Worm (Caenorhabditis elegans) whole organism, late embryonic: Measurements from ENCODE around the gene Y54G2A.12.

ENCODE experiments used
- C08G9.2 ChIP-seq: sonication (generic microtip); optimal IDR thresholded peaks from 2 replicates; lab custom pipeline; 2016; ENCODE audit warnings: mild to moderate bottlenecking, missing genetic modification characterization, moderate library complexity, missing compliant biosample characterization
- K02D7.2 ChIP-seq: sonication (generic microtip); optimal IDR thresholded peaks from 2 replicates; lab custom pipeline; 2017; ENCODE audit warnings: mild to moderate bottlenecking, missing genetic modification characterization, missing compliant biosample characterization
- K09A11.1 ChIP-seq: sonication (generic microtip); optimal IDR thresholded peaks from 2 replicates; lab custom pipeline; 2017; ENCODE audit warnings: antibody characterized with exemption, mild to moderate bottlenecking, missing genetic modification characterization, missing compliant biosample characterization; ENCODE audit not compliant: insufficient read depth
- ceh-14 ChIP-seq: sonication (generic microtip); optimal IDR thresholded peaks from 2 replicates; lab custom pipeline; 2016; ENCODE audit warnings: missing genotype, missing genetic modification characterization, missing compliant biosample characterization
- ceh-18 ChIP-seq: sonication (generic microtip); optimal IDR thresholded peaks from 2 replicates; lab custom pipeline; 2016; ENCODE audit warnings: missing genetic modification characterization, missing compliant biosample characterization
- ceh-19 ChIP-seq: fragments of 200-800 bp; sonication (Bioruptor generic); optimal IDR thresholded peaks from 2 replicates; lab custom pipeline; 2018; ENCODE audit warnings: mild to moderate bottlenecking, missing genetic modification characterization, missing compliant biosample characterization
- ceh-2 ChIP-seq: sonication (generic microtip); optimal IDR thresholded peaks from 2 replicates; lab custom pipeline; 2016; ENCODE audit warnings: missing genotype, missing genetic modification characterization, missing compliant biosample characterization
- ceh-22 ChIP-seq: sonication (generic microtip); optimal IDR thresholded peaks from 2 replicates; lab custom pipeline; 2017; ENCODE audit warnings: missing biosample characterization, missing genetic modification characterization
- ceh-24 ChIP-seq: sonication (generic microtip); optimal IDR thresholded peaks from 2 replicates; lab custom pipeline; 2016; ENCODE audit warnings: mild to moderate bottlenecking, missing genetic modification characterization, missing compliant biosample characterization
- ceh-30 ChIP-seq: fragments of 150-350 bp; optimal IDR thresholded peaks from 2 replicates; lab custom pipeline; 2014; ENCODE audit warnings: missing biosample characterization, missing genetic modification characterization
- ceh-31 ChIP-seq: sonication (generic microtip); optimal IDR thresholded peaks from 2 replicates; lab custom pipeline; 2016; ENCODE audit warnings: missing genetic modification characterization, missing compliant biosample characterization
- ceh-34 ChIP-seq: sonication (generic microtip); optimal IDR thresholded peaks from 2 replicates; lab custom pipeline; 2016; ENCODE audit warnings: mild to moderate bottlenecking, missing genetic modification characterization, missing compliant biosample characterization
- ceh-45 ChIP-seq: fragments of 200-800 bp; sonication (Bioruptor generic); IDR thresholded peaks from 2 replicates; pipeline ENCODE4 v1.3.6; 2022; ENCODE audit warnings: missing genetic modification reagents, missing genetic modification characterization, missing compliant biosample characterization
- ceh-48 ChIP-seq: sonication (generic microtip); optimal IDR thresholded peaks from 2 replicates; lab custom pipeline; 2016; ENCODE audit warnings: missing genetic modification characterization, inconsistent platforms, missing compliant biosample characterization
- che-1 ChIP-seq: sonication (generic microtip); optimal IDR thresholded peaks from 2 replicates; lab custom pipeline; 2016; ENCODE audit warnings: mild to moderate bottlenecking, missing genetic modification characterization, missing compliant biosample characterization
- dve-1 ChIP-seq: sonication (generic microtip); optimal IDR thresholded peaks from 2 replicates; lab custom pipeline; 2017; ENCODE audit warnings: antibody characterized with exemption, mild to moderate bottlenecking, missing genetic modification characterization, missing compliant biosample characterization
- ets-4 ChIP-seq: sonication (generic microtip); optimal IDR thresholded peaks from 2 replicates; lab custom pipeline; 2016; ENCODE audit warnings: missing genetic modification characterization, missing compliant biosample characterization
- eyg-1 ChIP-seq: sonication (generic microtip); optimal IDR thresholded peaks from 2 replicates; lab custom pipeline; 2016; ENCODE audit warnings: missing genotype, missing genetic modification characterization, missing compliant biosample characterization
- fkh-6 ChIP-seq: sonication (generic microtip); optimal IDR thresholded peaks from 2 replicates; lab custom pipeline; 2016; ENCODE audit warnings: missing genetic modification characterization, missing compliant biosample characterization
- gmeb-2 ChIP-seq: sonication (generic microtip); optimal IDR thresholded peaks from 2 replicates; lab custom pipeline; 2016; ENCODE audit warnings: missing genetic modification characterization, inconsistent platforms, missing compliant biosample characterization
- hlh-13 ChIP-seq: fragments of 200-800 bp; sonication (Bioruptor generic); optimal IDR thresholded peaks from 2 replicates; lab custom pipeline; 2018; ENCODE audit warnings: mild to moderate bottlenecking, missing genetic modification characterization, missing compliant biosample characterization
- hlh-15 ChIP-seq: sonication (generic microtip); optimal IDR thresholded peaks from 2 replicates; lab custom pipeline; 2016; ENCODE audit warnings: missing genetic modification characterization, missing compliant biosample characterization
- hlh-30 ChIP-seq: sonication (generic microtip); optimal IDR thresholded peaks from 2 replicates; lab custom pipeline; 2017; ENCODE audit warnings: antibody characterized with exemption, missing genetic modification characterization, missing compliant biosample characterization; ENCODE audit not compliant: insufficient read depth
- hlh-6 ChIP-seq: sonication (generic microtip); optimal IDR thresholded peaks from 2 replicates; lab custom pipeline; 2016; ENCODE audit warnings: missing genotype, missing genetic modification characterization, missing compliant biosample characterization
- hlh-8 ChIP-seq: sonication (generic microtip); optimal IDR thresholded peaks from 2 replicates; lab custom pipeline; 2016; ENCODE audit warnings: missing genotype, missing genetic modification characterization, missing compliant biosample characterization
- lim-6 ChIP-seq: sonication (generic microtip); optimal IDR thresholded peaks from 2 replicates; lab custom pipeline; 2016; ENCODE audit warnings: missing genetic modification characterization, missing compliant biosample characterization
- mec-3 ChIP-seq: sonication (generic microtip); optimal IDR thresholded peaks from 2 replicates; lab custom pipeline; 2016; ENCODE audit warnings: borderline replicate concordance, missing genetic modification characterization, missing compliant biosample characterization
- nfya-1 ChIP-seq: sonication (generic microtip); optimal IDR thresholded peaks from 2 replicates; lab custom pipeline; 2017; ENCODE audit warnings: missing genetic modification characterization, mild to moderate bottlenecking, missing compliant biosample characterization, antibody characterized with exemption, moderate library complexity
- nhr-232 ChIP-seq: sonication (generic microtip); optimal IDR thresholded peaks from 2 replicates; lab custom pipeline; 2016; ENCODE audit warnings: missing genetic modification characterization, missing compliant biosample characterization
- pat-9 ChIP-seq: fragments of 200-800 bp; sonication (Bioruptor generic); optimal IDR thresholded peaks from 2 replicates; lab custom pipeline; 2018; ENCODE audit warnings: mild to moderate bottlenecking, missing genetic modification characterization, moderate library complexity, missing compliant biosample characterization
- pha-2 ChIP-seq: sonication (generic microtip); optimal IDR thresholded peaks from 2 replicates; lab custom pipeline; 2017; ENCODE audit warnings: mild to moderate bottlenecking, missing genetic modification characterization, missing compliant biosample characterization
- pqm-1 ChIP-seq: sonication (generic microtip); optimal IDR thresholded peaks from 2 replicates; lab custom pipeline; 2016; ENCODE audit warnings: missing genetic modification characterization, missing compliant biosample characterization
- ref-2 ChIP-seq: sonication (generic microtip); optimal IDR thresholded peaks from 2 replicates; lab custom pipeline; 2016; ENCODE audit warnings: missing genetic modification characterization, missing compliant biosample characterization
- sox-4 ChIP-seq: sonication (generic microtip); optimal IDR thresholded peaks from 2 replicates; lab custom pipeline; 2017; ENCODE audit warnings: mild to moderate bottlenecking, missing genetic modification characterization, inconsistent platforms, missing compliant biosample characterization
- syd-9 ChIP-seq: sonication (generic microtip); optimal IDR thresholded peaks from 2 replicates; lab custom pipeline; 2016; ENCODE audit warnings: mild to moderate bottlenecking, missing genetic modification characterization, moderate library complexity, missing compliant biosample characterization
- tbx-2 ChIP-seq: sonication (generic microtip); optimal IDR thresholded peaks from 2 replicates; lab custom pipeline; 2016; ENCODE audit warnings: missing genetic modification characterization, missing compliant biosample characterization
- ttx-3 ChIP-seq: sonication (generic microtip); optimal IDR thresholded peaks from 2 replicates; lab custom pipeline; 2016; ENCODE audit warnings: missing genetic modification reagents, missing genetic modification characterization, missing compliant biosample characterization
- unc-42 ChIP-seq: sonication (generic microtip); optimal IDR thresholded peaks from 2 replicates; lab custom pipeline; 2016; ENCODE audit warnings: missing genotype, missing genetic modification characterization, missing compliant biosample characterization
- unc-86 ChIP-seq: sonication (generic microtip); optimal IDR thresholded peaks from 2 replicates; lab custom pipeline; 2016; ENCODE audit warnings: missing genetic modification characterization, missing compliant biosample characterization
- ztf-16 ChIP-seq: sonication (generic microtip); optimal IDR thresholded peaks from 2 replicates; lab custom pipeline; 2017; ENCODE audit warnings: missing genetic modification characterization, missing compliant biosample characterization

The Y54G2A.12 gene

DNA sequence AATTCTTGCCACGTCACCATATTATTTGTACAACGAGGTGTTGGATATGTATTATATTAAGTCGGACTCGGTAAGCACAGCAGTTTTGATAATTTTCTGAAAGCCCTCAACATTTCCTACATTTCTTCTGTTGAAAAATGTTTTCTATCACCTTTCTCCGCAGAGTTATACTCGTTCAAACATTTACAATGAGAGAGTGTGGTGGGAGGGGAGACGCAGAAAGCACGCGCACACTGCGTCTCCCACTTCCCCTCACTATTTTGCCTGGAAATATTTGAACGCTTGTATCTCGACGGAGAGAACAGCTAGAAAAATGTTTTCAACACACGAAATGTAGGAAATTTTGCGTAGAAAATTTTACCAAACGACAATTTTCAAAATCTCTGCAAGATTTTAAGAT is 18.5 kb downstream of the Y54G2A.12 start:
- no peak for TF ChIP-seq dve-1 (tag; lab: Kevin White, UChicago)
- TF ChIP-seq lim-6 (tag; lab: Kevin White, UChicago), result no peak
- TF ChIP-seq ceh-18, result no peak
- no peak for TF ChIP-seq gmeb-2 (tag; lab: Kevin White, UChicago)
- no peak for TF ChIP-seq unc-42
- no peak for TF ChIP-seq ceh-30 (tag; lab: Kevin White, UChicago)
- TF ChIP-seq hlh-15, result no peak
- no peak for TF ChIP-seq ttx-3 (tag; lab: Kevin White, UChicago)
- no peak for TF ChIP-seq ceh-14 (tag; lab: Kevin White, UChicago)
- TF ChIP-seq ceh-24 (tag; lab: Kevin White, UChicago), result no peak
- no peak for TF ChIP-seq fkh-6 (tag; lab: Kevin White, UChicago)
- TF ChIP-seq che-1, result no peak
- TF ChIP-seq, all 69 proteins: peak for 0

DNA sequence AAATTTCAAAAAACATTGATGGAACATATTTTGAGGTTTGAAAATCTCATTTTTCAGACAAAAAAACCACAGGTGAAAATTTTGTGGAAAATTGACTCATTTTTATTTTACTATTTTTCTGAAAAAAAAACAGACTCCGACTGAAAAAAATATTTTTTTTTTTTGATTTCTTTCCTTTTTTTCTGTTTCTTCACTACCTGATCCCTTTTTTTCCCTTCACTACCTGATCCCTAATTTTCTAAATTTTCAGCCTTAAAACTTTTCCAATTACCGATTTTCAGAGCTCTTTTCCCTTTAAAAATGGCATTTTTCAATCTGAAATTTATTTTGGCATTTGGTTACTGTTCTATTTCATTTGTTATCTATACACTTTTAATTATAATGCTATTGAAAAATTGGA is 20.3 kb downstream of the Y54G2A.12 start, which contains the start of gene Y54G2A.77:
Gene Y54G2A.77 (plus strand): TSS at position 301 of the 400 bp plus-strand sequence.
- TF ChIP-seq fkh-6 (tag; lab: Kevin White, UChicago), result no peak
- no peak for TF ChIP-seq K09A11.1 (tag; lab: Kevin White, UChicago)
- no peak for TF ChIP-seq hlh-8 (tag; lab: Kevin White, UChicago)
- TF ChIP-seq syd-9 (tag; lab: Kevin White, UChicago), result no peak
- TF ChIP-seq ets-4, result no peak
- no peak for TF ChIP-seq ztf-16 (tag; lab: Kevin White, UChicago)
- TF ChIP-seq ceh-2 (tag; lab: Kevin White, UChicago), result no peak
- TF ChIP-seq unc-42, result no peak
- TF ChIP-seq pat-9, result no peak
- no peak for TF ChIP-seq ceh-30 (tag; lab: Kevin White, UChicago)
- TF ChIP-seq tbx-2 (tag; lab: Kevin White, UChicago), result no peak
- no peak for TF ChIP-seq ceh-34
- TF ChIP-seq nfya-1 (tag; lab: Kevin White, UChicago), result no peak
- TF ChIP-seq hlh-13 (GFP tag; lab: Kevin White, UChicago), result no peak
- no peak for TF ChIP-seq K02D7.2 (tag; lab: Kevin White, UChicago)
- no peak for TF ChIP-seq ceh-22 (tag; lab: Kevin White, UChicago)
- no peak for TF ChIP-seq sox-4 (tag; lab: Kevin White, UChicago)
- no peak for TF ChIP-seq hlh-30 (tag; lab: Kevin White, UChicago)

ce11 chrIV:2761477-2761876 is 21.2 kb downstream of the Y54G2A.12 start:
- TF ChIP-seq ets-4 (no peak), syd-9 (tag; lab: Kevin White, UChicago) (no peak), hlh-8 (tag; lab: Kevin White, UChicago) (no peak), ceh-19 (no peak), K02D7.2 (tag; lab: Kevin White, UChicago) (no peak), ceh-31 (tag; lab: Kevin White, UChicago) (no peak), nhr-232 (tag; lab: Kevin White, UChicago) (no peak), C08G9.2 (no peak), ceh-48 (no peak), pqm-1 (tag; lab: Kevin White, UChicago) (no peak), eyg-1 (tag; lab: Kevin White, UChicago) (no peak), hlh-6 (tag; lab: Kevin White, UChicago) (no peak), ceh-45 (GFP tag; lab: Robert Waterston, UW) (no peak), unc-42 (no peak), unc-86 (tag; lab: Kevin White, UChicago) (no peak), ref-2 (tag; lab: Kevin White, UChicago) (no peak), che-1 (no peak)

DNA sequence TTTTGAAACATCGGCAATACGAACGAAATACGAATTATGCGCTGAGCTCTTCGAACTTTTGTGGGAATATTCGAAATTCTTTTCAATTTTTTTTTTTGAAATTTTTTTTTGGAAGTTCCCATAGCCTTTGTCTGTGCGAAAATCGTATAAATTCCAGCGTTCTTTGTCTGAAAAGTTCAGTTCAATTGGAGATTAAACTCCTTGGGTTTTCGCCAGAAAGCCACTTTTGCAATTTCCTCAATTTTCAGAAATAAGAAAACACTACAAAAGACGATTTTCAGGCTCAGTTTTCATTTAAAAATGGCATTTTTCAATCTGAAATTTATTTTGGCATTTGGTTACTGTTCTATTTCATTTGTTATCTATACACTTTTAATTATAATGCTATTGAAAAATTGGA is 23.5 kb downstream of the Y54G2A.12 start, which contains the start of gene Y54G2A.38:
Gene Y54G2A.38 (plus strand): TSS at position 301 of the 400 bp plus-strand sequence.
- TF ChIP-seq pat-9 (no peak), pha-2 (tag; lab: Kevin White, UChicago) (no peak), mec-3 (tag; lab: Kevin White, UChicago) (no peak), hlh-8 (tag; lab: Kevin White, UChicago) (no peak), che-1 (no peak), ceh-30 (tag; lab: Kevin White, UChicago) (no peak), ceh-18 (no peak), hlh-6 (tag; lab: Kevin White, UChicago) (no peak), hlh-13 (GFP tag; lab: Kevin White, UChicago) (no peak), hlh-15 (no peak), ceh-31 (tag; lab: Kevin White, UChicago) (no peak)
